Fruit fly (Drosophila melanogaster) whole organism, pupa: ENCODE results near the gene CG9702.

Source experiments
- CG10348 ChIP-seq: fragments of 200-800 bp; sonication (Bioruptor generic); IDR thresholded peaks from 2 replicates; pipeline ENCODE4 v1.3.6; 2022; ENCODE audit warnings: missing biosample characterization, missing genetic modification characterization
- CG12605 ChIP-seq: fragments of 200-800 bp; sonication (Bioruptor generic); IDR thresholded peaks from 2 replicates; pipeline ENCODE4 v1.3.6; 2022; ENCODE audit warnings: missing biosample characterization, missing genetic modification characterization
- CG13204 ChIP-seq: fragments of 200-800 bp; sonication (Bioruptor generic); optimal IDR thresholded peaks from 2 replicates; lab custom pipeline; 2018; ENCODE audit warnings: missing biosample characterization, mild to moderate bottlenecking, missing genetic modification characterization, moderate library complexity
- CG14655 ChIP-seq: fragments of 200-800 bp; sonication (Bioruptor generic); optimal IDR thresholded peaks from 3 replicates; lab custom pipeline; 2017; ENCODE audit warnings: mild to moderate bottlenecking, missing biosample characterization, missing genetic modification reagents, missing genetic modification characterization
- CG15710 ChIP-seq: fragments of 200-800 bp; sonication (Bioruptor generic); optimal IDR thresholded peaks from 2 replicates; lab custom pipeline; 2018; ENCODE audit warnings: missing biosample characterization, mild to moderate bottlenecking, missing genetic modification characterization, moderate library complexity
- CG17806 ChIP-seq: fragments of 200-800 bp; sonication (Bioruptor generic); optimal IDR thresholded peaks from 2 replicates; lab custom pipeline; 2018; ENCODE audit warnings: missing biosample characterization, mild to moderate bottlenecking, missing genetic modification characterization, moderate library complexity
- CG32121 ChIP-seq: fragments of 200-800 bp; sonication (Bioruptor generic); IDR thresholded peaks from 2 replicates; pipeline ENCODE4 v1.3.6; 2022; ENCODE audit warnings: missing biosample characterization, missing genetic modification characterization
- CG34367 ChIP-seq: fragments of 200-800 bp; sonication (Bioruptor generic); optimal IDR thresholded peaks from 2 replicates; lab custom pipeline; 2018; ENCODE audit warnings: missing biosample characterization, mild to moderate bottlenecking, missing genetic modification characterization
- CG4496 ChIP-seq: fragments of 200-800 bp; sonication (Bioruptor generic); IDR thresholded peaks from 3 replicates; pipeline ENCODE4 v1.3.6; 2022; ENCODE audit warnings: missing biosample characterization, missing genetic modification characterization
- CG8159 ChIP-seq: fragments of 200-800 bp; sonication (Bioruptor generic); optimal IDR thresholded peaks from 3 replicates; lab custom pipeline; 2018; ENCODE audit warnings: missing biosample characterization, mild to moderate bottlenecking, missing genetic modification characterization, moderate library complexity
- CG8301 ChIP-seq: fragments of 200-800 bp; sonication (Bioruptor generic); optimal IDR thresholded peaks from 2 replicates; lab custom pipeline; 2018; ENCODE audit warnings: missing biosample characterization, mild to moderate bottlenecking, missing genetic modification characterization
- CG9948 ChIP-seq: fragments of 200-800 bp; sonication (Bioruptor generic); optimal IDR thresholded peaks from 2 replicates; lab custom pipeline; 2018; ENCODE audit warnings: missing biosample characterization, mild to moderate bottlenecking, missing genetic modification characterization, moderate library complexity
- D1 ChIP-seq: fragments of 200-800 bp; sonication (Bioruptor generic); optimal IDR thresholded peaks from 2 replicates; lab custom pipeline; 2018; ENCODE audit warnings: missing biosample characterization, mild to moderate bottlenecking, missing genetic modification characterization, moderate library complexity
- EcR ChIP-seq: fragments of 200-800 bp; sonication (Bioruptor generic); optimal IDR thresholded peaks from 3 replicates; lab custom pipeline; 2019; ENCODE audit warnings: missing biosample characterization, missing genetic modification characterization, mild to moderate bottlenecking, moderate library complexity, missing genetic modification reagents
- Ets98B ChIP-seq: fragments of 200-800 bp; sonication (Bioruptor generic); IDR thresholded peaks from 2 replicates; pipeline ENCODE4 v1.3.6; 2022; ENCODE audit warnings: missing biosample characterization, missing genetic modification characterization
- Pif1A ChIP-seq: fragments of 200-800 bp; sonication (Bioruptor generic); optimal IDR thresholded peaks from 3 replicates; lab custom pipeline; 2016; ENCODE audit warnings: missing biosample characterization, missing genetic modification characterization
- Pif1B ChIP-seq: fragments of 200-800 bp; sonication (Bioruptor generic); optimal IDR thresholded peaks from 3 replicates; lab custom pipeline; 2016; ENCODE audit warnings: missing biosample characterization, missing genetic modification characterization
- Snoo ChIP-seq: fragments of 200-800 bp; sonication (Bioruptor generic); optimal IDR thresholded peaks from 3 replicates; lab custom pipeline; 2017; ENCODE audit warnings: missing biosample characterization, mild to moderate bottlenecking, missing genetic modification characterization, inconsistent platforms
- fd96Ca ChIP-seq: fragments of 200-800 bp; sonication (Bioruptor generic); IDR thresholded peaks from 3 replicates; pipeline ENCODE4 v1.3.6; 2022; ENCODE audit warnings: missing biosample characterization, missing genetic modification characterization
- gl ChIP-seq: fragments of 200-800 bp; sonication (Bioruptor generic); optimal IDR thresholded peaks from 2 replicates; lab custom pipeline; 2018; ENCODE audit warnings: missing biosample characterization, mild to moderate bottlenecking, missing genetic modification characterization
- rn ChIP-seq: fragments of 200-800 bp; sonication (Bioruptor generic); IDR thresholded peaks from 2 replicates; pipeline ENCODE4 v1.3.6; 2022; ENCODE audit warnings: missing biosample characterization, missing genetic modification characterization

Gene CG9702

dm6 chr3R:30579129-30579528 lies at the start of gene CG9702:
TSS of gene CG9702 (plus strand) at chr3R:30579429.
- TF ChIP-seq CG13204 = no peak
- TF ChIP-seq EcR (GFP tag; lab: Kevin White, UChicago) = no peak
- TF ChIP-seq D1 (tag; lab: Kevin White, UChicago) = no peak
- no peak for TF ChIP-seq CG8301 (tag; lab: Kevin White, UChicago)
- TF ChIP-seq, all 21 proteins: peak for 0

DNA sequence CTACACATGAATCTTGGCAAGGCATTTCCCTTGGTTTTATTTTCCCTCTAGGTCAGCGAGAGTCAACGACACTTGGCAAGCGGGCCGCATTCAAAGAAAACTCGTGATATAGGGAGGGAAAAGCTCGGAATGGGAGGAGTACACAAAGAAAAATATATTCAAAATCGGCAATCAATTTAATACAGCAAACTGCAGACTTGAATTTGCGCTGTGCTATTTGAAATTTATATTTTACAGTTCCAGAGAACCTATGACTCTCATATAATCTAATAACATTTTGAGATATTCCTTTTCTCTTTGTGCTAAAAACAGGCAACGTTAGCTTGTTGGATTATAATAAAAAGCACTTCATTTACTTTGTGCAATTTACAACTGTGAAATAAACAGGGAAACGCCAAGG lies 49.7 kb upstream of the CG9702 start:
- TF ChIP-seq CG32121 (0 out of 2 replicates have a peak, but pooled peaks have one; percentile 17), CG8301 (tag; lab: Kevin White, UChicago) (peak; percentile 21), CG14655 (peak; percentile 44), CG17806 (tag; lab: Kevin White, UChicago) (no peak)

- TF ChIP-seq CG9948 (tag; lab: Kevin White, UChicago) = no peak
- TF ChIP-seq CG14655 = peak; percentile 59
- peak; percentile 53 for TF ChIP-seq CG8301 (tag; lab: Kevin White, UChicago)
- TF ChIP-seq Pif1A = peak; percentile 3
- no peak for TF ChIP-seq CG13204
- TF ChIP-seq CG12605 (GFP tag; lab: Robert Waterston, UW) = peak; percentile 56; the same call in 1 of the 2 replicates
- TF ChIP-seq D1 (tag; lab: Kevin White, UChicago) = no peak
- no peak for TF ChIP-seq CG17806 (tag; lab: Kevin White, UChicago)
- TF ChIP-seq fd96Ca = peak; percentile 73; the same call in 2 of the 3 replicates
- TF ChIP-seq CG8159 (tag; lab: Kevin White, UChicago) = no peak
- TF ChIP-seq CG34367 (tag; lab: Kevin White, UChicago) = no peak
- no peak for TF ChIP-seq CG15710 (tag; lab: Kevin White, UChicago)
- no peak; the same call in 1 of the 2 replicates for TF ChIP-seq CG32121
- peak; percentile 64 for TF ChIP-seq CG4496
- no peak for TF ChIP-seq EcR (GFP tag; lab: Kevin White, UChicago)
- TF ChIP-seq Pif1B = no peak
- TF ChIP-seq Snoo (tag; lab: Kevin White, UChicago) = no peak
- TF ChIP-seq CG10348 (GFP tag; lab: Robert Waterston, UW) = no peak
- peak; percentile 52; the same call in 1 of the 2 replicates for TF ChIP-seq Ets98B (GFP tag; lab: Robert Waterston, UW)
- no peak for TF ChIP-seq rn (GFP tag; lab: Robert Waterston, UW)
- TF ChIP-seq gl (tag; lab: Kevin White, UChicago) = no peak
Observed at dm6 chr3R:30531129-30531708, 48.0 kb upstream of the CG9702 start.

DNA sequence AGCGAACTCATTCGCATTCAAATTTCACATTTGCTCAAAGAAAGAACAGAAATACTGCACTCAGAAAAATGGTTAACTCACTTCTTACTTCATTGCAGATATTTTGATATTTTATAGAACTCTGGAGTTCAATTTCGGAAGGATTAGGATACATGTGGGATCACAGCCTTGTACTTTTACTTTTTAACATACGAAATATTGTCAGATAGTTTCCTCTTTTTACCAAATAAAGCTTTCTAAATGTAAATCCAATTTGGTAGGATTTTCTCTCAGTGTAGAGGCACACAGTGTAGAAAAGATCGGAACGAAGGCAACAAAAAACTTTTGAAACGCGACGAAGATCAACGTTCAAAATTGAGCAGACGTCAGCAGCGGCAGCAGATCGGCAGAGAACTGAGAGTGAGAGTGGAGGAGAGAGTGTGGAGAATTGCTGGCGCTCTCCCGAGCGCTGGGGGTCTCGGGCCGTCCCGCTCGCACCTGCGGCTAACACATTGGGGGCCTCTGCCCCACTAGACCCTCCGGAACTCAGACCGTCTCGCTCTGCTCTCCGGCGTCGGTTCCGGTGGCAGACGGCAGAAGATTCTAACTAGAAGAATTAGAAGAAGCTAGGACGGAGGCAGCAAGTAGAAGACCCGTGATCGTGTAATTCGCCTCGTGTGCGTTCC lies 47.1 kb upstream of the CG9702 start, which contains the start of gene tmod:
tmod (plus strand) TSS at position 619 of the 665 bp plus-strand sequence.
- TF ChIP-seq CG32121 (no peak), CG4496 (peak; percentile 50; the same call in 1 of the 3 replicates), D1 (tag; lab: Kevin White, UChicago) (no peak), Snoo (tag; lab: Kevin White, UChicago) (no peak), CG17806 (tag; lab: Kevin White, UChicago) (peak; percentile 43), gl (tag; lab: Kevin White, UChicago) (no peak), CG34367 (tag; lab: Kevin White, UChicago) (no peak), CG14655 (peak; percentile 85), CG8159 (tag; lab: Kevin White, UChicago) (peak; percentile 38), EcR (GFP tag; lab: Kevin White, UChicago) (no peak), Ets98B (GFP tag; lab: Robert Waterston, UW) (peak; percentile 47; the same call in 1 of the 2 replicates), CG10348 (GFP tag; lab: Robert Waterston, UW) (0 out of 2 replicates have a peak, but pooled peaks have one; percentile 18), rn (GFP tag; lab: Robert Waterston, UW) (no peak), CG15710 (tag; lab: Kevin White, UChicago) (peak; percentile 32), CG13204 (no peak), CG8301 (tag; lab: Kevin White, UChicago) (peak; percentile 82), Pif1A (peak; percentile 49), CG12605 (GFP tag; lab: Robert Waterston, UW) (no peak), fd96Ca (peak; percentile 61; the same call in 2 of the 3 replicates), Pif1B (no peak), CG9948 (tag; lab: Kevin White, UChicago) (peak; percentile 49)

DNA sequence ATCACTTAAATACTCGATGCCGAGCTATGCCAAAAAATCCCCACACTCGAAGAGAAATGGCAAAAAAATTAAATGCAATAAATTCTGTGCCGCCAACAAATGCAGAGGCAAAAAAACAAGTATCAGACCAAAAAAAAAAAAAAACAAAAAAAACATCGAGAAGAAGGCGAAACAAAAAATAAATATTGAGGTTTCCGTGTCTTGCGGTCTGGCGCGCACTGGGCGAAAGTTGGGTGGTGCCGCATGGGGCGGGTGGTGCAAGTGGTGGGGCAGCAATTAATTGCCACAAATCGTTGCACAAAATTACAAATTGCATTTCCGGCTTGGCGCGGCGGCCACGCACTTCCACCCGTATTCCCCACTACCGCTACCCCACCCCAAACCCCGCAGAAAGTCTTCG lies 44.8 kb upstream of the CG9702 start:
- TF ChIP-seq Pif1B (no peak), Ets98B (GFP tag; lab: Robert Waterston, UW) (no peak), rn (GFP tag; lab: Robert Waterston, UW) (peak; percentile 46; the same call in 1 of the 2 replicates), CG13204 (no peak), CG12605 (GFP tag; lab: Robert Waterston, UW) (no peak), CG32121 (peak; percentile 66), CG14655 (no peak)

DNA sequence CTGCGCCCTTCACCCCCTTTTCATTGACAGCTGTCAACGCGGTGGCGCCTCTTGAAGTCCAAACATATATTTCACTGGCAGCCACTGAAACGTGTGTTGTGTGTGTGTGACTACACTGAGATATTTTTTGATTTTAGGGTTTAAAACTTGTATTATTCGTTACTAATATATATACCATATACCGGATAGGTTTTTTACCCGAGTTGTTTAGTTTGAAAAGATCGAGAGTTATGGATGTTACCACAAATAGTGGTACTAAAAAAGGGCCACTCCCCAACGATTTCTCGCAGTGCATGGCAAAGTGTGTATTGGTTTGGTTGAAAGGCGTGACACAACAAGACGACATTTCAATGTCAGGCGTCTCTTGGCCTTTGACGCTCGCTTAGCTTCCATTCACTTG lies 42.8 kb upstream of the CG9702 start:
- no peak for TF ChIP-seq Snoo (tag; lab: Kevin White, UChicago)
- TF ChIP-seq rn (GFP tag; lab: Robert Waterston, UW) = no peak
- TF ChIP-seq CG12605 (GFP tag; lab: Robert Waterston, UW) = no peak
- TF ChIP-seq CG8159 (tag; lab: Kevin White, UChicago) = no peak
- no peak for TF ChIP-seq CG32121
- no peak for TF ChIP-seq CG9948 (tag; lab: Kevin White, UChicago)
- no peak for TF ChIP-seq gl (tag; lab: Kevin White, UChicago)
- TF ChIP-seq D1 (tag; lab: Kevin White, UChicago) = no peak
- no peak for TF ChIP-seq CG4496
- TF ChIP-seq CG14655 = no peak
- no peak for TF ChIP-seq Ets98B (GFP tag; lab: Robert Waterston, UW)
- no peak for TF ChIP-seq Pif1A
- no peak for TF ChIP-seq CG34367 (tag; lab: Kevin White, UChicago)
- TF ChIP-seq CG10348 (GFP tag; lab: Robert Waterston, UW) = no peak
- no peak for TF ChIP-seq fd96Ca
